Worm (Caenorhabditis elegans) whole organism, early embryonic: ENCODE measurements around the gene pho-10.

Experiments used
- B0310.2 ChIP-seq: sonication (generic microtip); optimal IDR thresholded peaks from 2 replicates; lab custom pipeline; 2016; ENCODE audit warnings: mild to moderate bottlenecking, missing genetic modification characterization, missing compliant biosample characterization
- F13C5.2 ChIP-seq: sonication (generic microtip); optimal IDR thresholded peaks from 2 replicates; lab custom pipeline; 2017; ENCODE audit warnings: mild to moderate bottlenecking, missing genetic modification characterization, inconsistent platforms, missing compliant biosample characterization
- aly-1 ChIP-seq: sonication (generic microtip); optimal IDR thresholded peaks from 2 replicates; lab custom pipeline; 2016; ENCODE audit warnings: missing genetic modification characterization, missing compliant biosample characterization
- ama-1 ChIP-seq: fragments of 150-350 bp; optimal IDR thresholded peaks from 2 replicates; lab custom pipeline; 2014
- ceh-13 ChIP-seq: fragments of 200-800 bp; sonication (Bioruptor generic); optimal IDR thresholded peaks from 2 replicates; lab custom pipeline; 2018; ENCODE audit warnings: mild to moderate bottlenecking, missing genetic modification characterization, missing compliant biosample characterization
- ceh-36 ChIP-seq: sonication (generic microtip); optimal IDR thresholded peaks from 2 replicates; lab custom pipeline; 2016; ENCODE audit warnings: missing genetic modification characterization, inconsistent platforms, missing compliant biosample characterization
- ets-7 ChIP-seq: sonication (generic microtip); optimal IDR thresholded peaks from 2 replicates; lab custom pipeline; 2016; ENCODE audit warnings: missing genotype, missing genetic modification characterization, missing compliant biosample characterization
- hmg-4 ChIP-seq: fragments of 200-800 bp; sonication (Bioruptor generic); optimal IDR thresholded peaks from 2 replicates; lab custom pipeline; 2018; ENCODE audit warnings: mild to moderate bottlenecking, missing genetic modification characterization, missing compliant biosample characterization
- hnd-1 ChIP-seq: sonication (generic microtip); optimal IDR thresholded peaks from 2 replicates; lab custom pipeline; 2016; ENCODE audit warnings: missing genetic modification characterization, missing compliant biosample characterization
- scrt-1 ChIP-seq: fragments of 200-800 bp; sonication (Bioruptor generic); IDR thresholded peaks from 2 replicates; pipeline ENCODE4 v1.3.6; 2022; ENCODE audit warnings: missing genetic modification characterization, missing compliant biosample characterization
- sea-1 ChIP-seq: fragments of 200-800 bp; sonication (Bioruptor generic); conservative IDR thresholded peaks from 2 replicates; pipeline ENCODE4 v1.3.6; 2022; ENCODE audit warnings: missing genetic modification characterization, missing compliant biosample characterization
- tbx-37 ChIP-seq: fragments of 200-800 bp; sonication (Bioruptor generic); conservative IDR thresholded peaks from 2 replicates; pipeline ENCODE4 v1.3.6; 2022; ENCODE audit warnings: missing genetic modification reagents, missing genetic modification characterization, missing compliant biosample characterization

ce11 chrII:9951846-9952245, 31.5 kb upstream of the pho-10 start:
- TF ChIP-seq hmg-4 (GFP tag; lab: Kevin White, UChicago), result no peak
- no peak for TF ChIP-seq scrt-1 (GFP tag; lab: Robert Waterston, UW)
- TF ChIP-seq ama-1 (lab: Kevin White, UChicago), result no peak
- no peak for TF ChIP-seq ceh-36 (tag; lab: Kevin White, UChicago)
- no peak for TF ChIP-seq sea-1
- TF ChIP-seq B0310.2 (tag; lab: Kevin White, UChicago), result no peak
- TF ChIP-seq ceh-13 (GFP tag; lab: Kevin White, UChicago), result no peak
- no peak for TF ChIP-seq hnd-1 (tag; lab: Kevin White, UChicago)
- TF ChIP-seq ets-7 (tag; lab: Kevin White, UChicago), result no peak
- TF ChIP-seq aly-1, result no peak
- TF ChIP-seq F13C5.2, result no peak
- no peak for TF ChIP-seq tbx-37
